Fruit fly (Drosophila melanogaster): ENCODE data around the gene CG14990.
A peak's percentile ranks its signal among the peaks of the same experiment; 100 is the strongest.

Gene CG14990

dm6 chr3L:4102496-4103257, 9.7 kb downstream of the CG14990 start, which contains the start of gene CG14995 (continued):
- TF ChIP-seq CG31365 (tag; optimal IDR thresholded peaks at IDR 0.05) (peak; percentile 48), stc (GFP tag; IDR thresholded peaks at IDR 0.05) (no peak; the same call in 1 of the 2 replicates), Gug (GFP tag; IDR thresholded peaks at IDR 0.05) (no peak), CG3838 (GFP tag; optimal IDR thresholded peaks at IDR 0.05) (no peak), CG14441 (GFP tag; IDR thresholded peaks at IDR 0.05) (no peak), Sry-β (GFP tag; optimal IDR thresholded peaks at IDR 0.05) (no peak), CG33213 (GFP tag; optimal IDR thresholded peaks at IDR 0.05) (no peak), ATbp (GFP tag; optimal IDR thresholded peaks at IDR 0.05) (no peak), tio (GFP tag; optimal IDR thresholded peaks at IDR 0.05) (no peak), HLHmδ (GFP tag; optimal IDR thresholded peaks at IDR 0.05) (no peak), CG34224 (GFP tag; IDR thresholded peaks at IDR 0.05; ENCODE audit: partially characterized antibody) (peak; percentile 28; the same call in 2 of the 3 replicates), CG34376 (GFP tag; optimal IDR thresholded peaks at IDR 0.05) (peak; percentile 71), CG10274 (GFP tag; optimal IDR thresholded peaks at IDR 0.05) (no peak), Bdp1 (GFP tag; optimal IDR thresholded peaks at IDR 0.05) (no peak), pita (GFP tag; optimal IDR thresholded peaks at IDR 0.05) (no peak), ems (GFP tag; optimal IDR thresholded peaks at IDR 0.05) (no peak), CG12391 (tag; optimal IDR thresholded peaks at IDR 0.05) (peak; percentile 0), Antp (GFP tag; optimal IDR thresholded peaks at IDR 0.05) (no peak), CG8290 (GFP tag; optimal IDR thresholded peaks at IDR 0.05) (no peak), CG8290 (tag; optimal IDR thresholded peaks at IDR 0.05) (peak in 1 of 2 experiments; percentile 55), CG43689 (GFP tag; IDR thresholded peaks at IDR 0.05) (no peak), CG1233 (GFP tag; optimal IDR thresholded peaks at IDR 0.05) (no peak), dmrt11E (tag; optimal IDR thresholded peaks at IDR 0.05) (no peak), crc (GFP tag; optimal IDR thresholded peaks at IDR 0.05) (no peak), Hmr (GFP tag; optimal IDR thresholded peaks at IDR 0.05) (peak; percentile 45), zen (tag; optimal IDR thresholded peaks at IDR 0.05) (peak; percentile 1), salm (tag; optimal IDR thresholded peaks at IDR 0.05) (peak; percentile 21), sim (GFP tag; IDR thresholded peaks at IDR 0.05) (no peak), C15 (GFP tag; IDR thresholded peaks at IDR 0.05) (no peak), cad (GFP tag; optimal IDR thresholded peaks at IDR 0.05) (no peak), CG14710 (tag; optimal IDR thresholded peaks at IDR 0.05) (peak; percentile 99), sob (GFP tag; IDR thresholded peaks at IDR 0.05) (no peak; the same call in 1 of the 2 replicates), Ets97D (GFP tag; optimal IDR thresholded peaks at IDR 0.05) (peak; percentile 2), Bgb (GFP tag; IDR thresholded peaks at IDR 0.05; ENCODE audit: partially characterized antibody) (peak; percentile 70), CG8359 (GFP tag; optimal IDR thresholded peaks at IDR 0.05; ENCODE audit: borderline replicate concordance) (no peak), Dref (GFP tag; IDR thresholded peaks at IDR 0.05) (peak; percentile 78), kay (GFP tag; optimal IDR thresholded peaks at IDR 0.05) (no peak), gt (GFP tag; IDR thresholded peaks at IDR 0.05) (no peak), maf-S (GFP tag; optimal IDR thresholded peaks at IDR 0.05) (no peak), CG17568 (GFP tag; optimal IDR thresholded peaks at IDR 0.05) (peak; percentile 37), CG17328 (GFP tag; IDR thresholded peaks at IDR 0.05) (no peak), crol (GFP tag; IDR thresholded peaks at IDR 0.05) (no peak), pum (GFP tag; optimal IDR thresholded peaks at IDR 0.05) (no peak), CG9215 (GFP tag; IDR thresholded peaks at IDR 0.05) (no peak), Doc3 (GFP tag; IDR thresholded peaks at IDR 0.05; ENCODE audit: partially characterized antibody) (peak; percentile 59), CG10209 (GFP tag; optimal IDR thresholded peaks at IDR 0.05) (no peak), CG14050 (GFP tag; IDR thresholded peaks at IDR 0.05) (no peak), fru (optimal IDR thresholded peaks at IDR 0.05) (no peak), CG6683 (GFP tag; optimal IDR thresholded peaks at IDR 0.05) (no peak), tx (GFP tag; optimal IDR thresholded peaks at IDR 0.05) (no peak), D19A (tag; optimal IDR thresholded peaks at IDR 0.05) (peak; percentile 67)

All from whole organism, embryonic.